Fruit fly (Drosophila melanogaster) whole organism, embryonic: ENCODE measurements around the gene CG6983.

Experiments used
- Bdp1 ChIP-seq: fragments of 200-800 bp; sonication (Bioruptor generic); optimal IDR thresholded peaks from 3 replicates; lab custom pipeline; 2016; ENCODE audit warnings: missing biosample characterization, missing genetic modification characterization
- Blimp-1 ChIP-seq: fragments of 200-800 bp; sonication (Bioruptor generic); optimal IDR thresholded peaks from 3 replicates; lab custom pipeline; 2018; ENCODE audit warnings: missing biosample characterization, missing genetic modification characterization, mild to moderate bottlenecking, moderate library complexity, missing genetic modification reagents
- CG10267 ChIP-seq: fragments of 200-800 bp; sonication (Bioruptor generic); optimal IDR thresholded peaks from 2 replicates; lab custom pipeline; 2018; ENCODE audit warnings: missing biosample characterization, mild to moderate bottlenecking, missing genetic modification characterization, moderate library complexity
- CG10274 ChIP-seq: fragments of 200-800 bp; sonication (Bioruptor generic); optimal IDR thresholded peaks from 3 replicates; lab custom pipeline; 2017; ENCODE audit warnings: missing biosample characterization, mild to moderate bottlenecking, missing genetic modification characterization
- CG10462 ChIP-seq: fragments of 200-800 bp; sonication (Bioruptor generic); optimal IDR thresholded peaks from 2 replicates; lab custom pipeline; 2016; ENCODE audit warnings: missing biosample characterization, missing genetic modification characterization
- CG10979 ChIP-seq: fragments of 200-800 bp; sonication (Bioruptor generic); optimal IDR thresholded peaks from 2 replicates; lab custom pipeline; 2018; ENCODE audit warnings: missing biosample characterization, mild to moderate bottlenecking, missing genetic modification characterization, moderate library complexity
- CG12219 ChIP-seq: fragments of 200-800 bp; sonication (Bioruptor generic); optimal IDR thresholded peaks from 3 replicates; lab custom pipeline; 2018; ENCODE audit warnings: missing biosample characterization, mild to moderate bottlenecking, missing genetic modification characterization
- CG13287 ChIP-seq: fragments of 200-800 bp; sonication (Bioruptor generic); IDR thresholded peaks from 2 replicates; pipeline ENCODE4 v1.3.6; 2022; ENCODE audit warnings: missing biosample characterization, missing genetic modification characterization; ENCODE audit not compliant: partially characterized antibody
- CG13296 ChIP-seq: fragments of 200-800 bp; sonication (Bioruptor generic); optimal IDR thresholded peaks from 3 replicates; lab custom pipeline; 2018; ENCODE audit warnings: missing biosample characterization, mild to moderate bottlenecking, missing genetic modification characterization
- CG1603 ChIP-seq: fragments of 200-800 bp; sonication (Bioruptor generic); optimal IDR thresholded peaks from 2 replicates; lab custom pipeline; 2019; ENCODE audit warnings: missing biosample characterization, mild to moderate bottlenecking, missing genetic modification characterization, moderate library complexity
- CG16779 ChIP-seq: fragments of 200-800 bp; sonication (Bioruptor generic); IDR thresholded peaks from 2 replicates; pipeline ENCODE4 v1.3.6; 2022; ENCODE audit warnings: missing biosample characterization, missing genetic modification characterization
- CG17361 ChIP-seq: fragments of 200-800 bp; sonication (Bioruptor generic); IDR thresholded peaks from 3 replicates; pipeline ENCODE4 v1.3.6; 2022; ENCODE audit warnings: missing biosample characterization, missing genetic modification characterization
- CG2712 ChIP-seq: fragments of 200-800 bp; optimal IDR thresholded peaks from 3 replicates; lab custom pipeline; 2019; ENCODE audit warnings: missing biosample characterization, mild to moderate bottlenecking, missing genetic modification characterization, moderate library complexity
- CG3163 ChIP-seq: fragments of 200-800 bp; sonication (Bioruptor generic); optimal IDR thresholded peaks from 3 replicates; lab custom pipeline; 2016; ENCODE audit warnings: missing biosample characterization, missing genetic modification characterization
- CG4424 ChIP-seq: fragments of 200-800 bp; sonication (Bioruptor generic); optimal IDR thresholded peaks from 3 replicates; lab custom pipeline; 2016; ENCODE audit warnings: missing biosample characterization, missing genetic modification characterization
- CG6683 ChIP-seq: fragments of 200-800 bp; sonication (Bioruptor generic); optimal IDR thresholded peaks from 2 replicates; lab custom pipeline; 2017; ENCODE audit warnings: missing biosample characterization, mild to moderate bottlenecking, missing genetic modification characterization, missing genetic modification reagents
- CG6854 ChIP-seq: fragments of 200-800 bp; sonication (Bioruptor generic); optimal IDR thresholded peaks from 3 replicates; lab custom pipeline; 2017; ENCODE audit warnings: missing biosample characterization, mild to moderate bottlenecking, missing genetic modification characterization
- CG8281 ChIP-seq: fragments of 200-800 bp; sonication (Bioruptor generic); optimal IDR thresholded peaks from 2 replicates; lab custom pipeline; 2018; ENCODE audit warnings: missing biosample characterization, mild to moderate bottlenecking, missing genetic modification characterization, moderate library complexity
- CG8388 ChIP-seq: fragments of 200-800 bp; sonication (Bioruptor generic); optimal IDR thresholded peaks from 2 replicates; lab custom pipeline; 2019; ENCODE audit warnings: missing biosample characterization, mild to moderate bottlenecking, missing genetic modification characterization, moderate library complexity
- CG9727 ChIP-seq: fragments of 200-800 bp; sonication (Bioruptor generic); optimal IDR thresholded peaks from 3 replicates; lab custom pipeline; 2017; ENCODE audit warnings: missing biosample characterization, mild to moderate bottlenecking, missing genetic modification characterization
- CHES-1-like ChIP-seq: fragments of 200-800 bp; sonication (Bioruptor generic); optimal IDR thresholded peaks from 2 replicates; lab custom pipeline; 2016; ENCODE audit warnings: missing biosample characterization, missing genetic modification characterization
- CTCF ChIP-seq: fragments of 200-800 bp; sonication (Bioruptor generic); optimal IDR thresholded peaks from 2 replicates; lab custom pipeline; 2017; ENCODE audit warnings: missing biosample characterization, mild to moderate bottlenecking, missing genetic modification characterization, moderate library complexity
- CkIIα-i1 ChIP-seq: fragments of 200-800 bp; sonication (Bioruptor generic); IDR thresholded peaks from 2 replicates; pipeline ENCODE4 v1.3.6; 2022; ENCODE audit warnings: missing biosample characterization, missing genetic modification characterization
- CrebB ChIP-seq: fragments of 200-800 bp; sonication (Bioruptor generic); optimal IDR thresholded peaks from 3 replicates; lab custom pipeline; 2018; ENCODE audit warnings: missing biosample characterization, mild to moderate bottlenecking, missing genetic modification characterization
- D19A ChIP-seq: fragments of 200-800 bp; optimal IDR thresholded peaks from 3 replicates; lab custom pipeline; 2019; ENCODE audit warnings: missing biosample characterization, mild to moderate bottlenecking, missing genetic modification characterization, moderate library complexity
- Doc2 ChIP-seq: fragments of 200-800 bp; sonication (Bioruptor generic); IDR thresholded peaks from 2 replicates; pipeline ENCODE4 v1.3.6; 2022; ENCODE audit warnings: missing biosample characterization, missing genetic modification characterization
- Dref ChIP-seq: fragments of 200-800 bp; sonication (Bioruptor generic); IDR thresholded peaks from 2 replicates; pipeline ENCODE4 v1.3.6; 2022; ENCODE audit warnings: missing biosample characterization, missing genetic modification characterization
- HHEX ChIP-seq: fragments of 200-800 bp; sonication (Bioruptor generic); optimal IDR thresholded peaks from 3 replicates; lab custom pipeline; 2017; ENCODE audit warnings: missing biosample characterization, mild to moderate bottlenecking, missing genetic modification characterization, missing genetic modification reagents
- HmgZ ChIP-seq: fragments of 200-800 bp; sonication (Bioruptor generic); optimal IDR thresholded peaks from 2 replicates; lab custom pipeline; 2018; ENCODE audit warnings: missing biosample characterization, mild to moderate bottlenecking, missing genetic modification characterization
- Lhr ChIP-seq: fragments of 200-800 bp; sonication (Bioruptor generic); optimal IDR thresholded peaks from 3 replicates; lab custom pipeline; 2017; ENCODE audit warnings: mild to moderate bottlenecking, missing biosample characterization, missing genetic modification reagents, missing genetic modification characterization
- Med ChIP-seq: fragments of 200-800 bp; sonication (Bioruptor generic); peaks from one replicate; lab custom pipeline; 2016; ENCODE audit warnings: missing biosample characterization, missing genetic modification characterization, mild to moderate bottlenecking, inconsistent platforms, moderate library complexity
- Meics ChIP-seq: fragments of 200-800 bp; sonication (Bioruptor generic); optimal IDR thresholded peaks from 2 replicates; lab custom pipeline; 2017; ENCODE audit warnings: missing biosample characterization, mild to moderate bottlenecking, missing genetic modification characterization
- NC2β ChIP-seq: fragments of 200-800 bp; sonication (Bioruptor generic); optimal IDR thresholded peaks from 2 replicates; lab custom pipeline; 2016; ENCODE audit warnings: missing biosample characterization, missing genetic modification characterization
- Vsx1 ChIP-seq: fragments of 200-800 bp; sonication (Bioruptor generic); optimal IDR thresholded peaks from 2 replicates; lab custom pipeline; 2017; ENCODE audit warnings: missing biosample characterization, mild to moderate bottlenecking, missing genetic modification characterization, missing genetic modification reagents
- chn ChIP-seq: fragments of 200-800 bp; sonication (Bioruptor generic); optimal IDR thresholded peaks from 2 replicates; lab custom pipeline; 2016; ENCODE audit warnings: missing biosample characterization, missing genetic modification characterization
- dm ChIP-seq: fragments of 200-800 bp; sonication (Bioruptor generic); optimal IDR thresholded peaks from 3 replicates; lab custom pipeline; 2016; ENCODE audit warnings: missing biosample characterization, missing genetic modification characterization
- ewg ChIP-seq: fragments of 200-800 bp; sonication (Bioruptor generic); optimal IDR thresholded peaks from 3 replicates; lab custom pipeline; 2017; ENCODE audit warnings: mild to moderate bottlenecking, missing biosample characterization, missing genetic modification reagents, missing genetic modification characterization
- fd3F ChIP-seq: fragments of 200-800 bp; sonication (Bioruptor generic); optimal IDR thresholded peaks from 2 replicates; lab custom pipeline; 2018; ENCODE audit warnings: missing biosample characterization, mild to moderate bottlenecking, missing genetic modification characterization, moderate library complexity
- fd96Cb ChIP-seq: fragments of 200-800 bp; sonication (Bioruptor generic); optimal IDR thresholded peaks from 2 replicates; lab custom pipeline; 2018; ENCODE audit warnings: missing biosample characterization, mild to moderate bottlenecking, missing genetic modification characterization, moderate library complexity
- hb ChIP-seq: fragments of 200-800 bp; sonication (Bioruptor generic); IDR thresholded peaks from 3 replicates; pipeline ENCODE4 v1.3.6; 2022; ENCODE audit warnings: missing biosample characterization, missing genetic modification characterization; ENCODE audit not compliant: partially characterized antibody
- lab ChIP-seq: fragments of 200-800 bp; sonication (Bioruptor generic); optimal IDR thresholded peaks from 3 replicates; lab custom pipeline; 2017; ENCODE audit warnings: missing biosample characterization, missing genetic modification characterization, mild to moderate bottlenecking, moderate library complexity, missing genetic modification reagents
- org-1 ChIP-seq: fragments of 200-800 bp; sonication (Bioruptor generic); optimal IDR thresholded peaks from 2 replicates; lab custom pipeline; 2017; ENCODE audit warnings: missing biosample characterization, missing genetic modification characterization
- pfk ChIP-seq: fragments of 200-800 bp; sonication (Bioruptor generic); optimal IDR thresholded peaks from 2 replicates; lab custom pipeline; 2018; ENCODE audit warnings: missing biosample characterization, mild to moderate bottlenecking, missing genetic modification characterization, moderate library complexity
- pnt ChIP-seq: fragments of 200-800 bp; sonication (Bioruptor generic); optimal IDR thresholded peaks from 3 replicates; lab custom pipeline; 2016; ENCODE audit warnings: missing biosample characterization, missing genetic modification characterization
- row ChIP-seq: fragments of 200-800 bp; sonication (Bioruptor generic); IDR thresholded peaks from 3 replicates; pipeline ENCODE4 v1.3.6; 2022; ENCODE audit warnings: missing biosample characterization, missing genetic modification characterization
- stwl ChIP-seq: fragments of 200-800 bp; sonication (Bioruptor generic); optimal IDR thresholded peaks from 3 replicates; lab custom pipeline; 2018; ENCODE audit warnings: missing biosample characterization, mild to moderate bottlenecking, missing genetic modification characterization, moderate library complexity
- tap ChIP-seq: fragments of 200-800 bp; optimal IDR thresholded peaks from 3 replicates; lab custom pipeline; 2019; ENCODE audit warnings: missing biosample characterization, mild to moderate bottlenecking, missing genetic modification characterization, moderate library complexity
- tio ChIP-seq: fragments of 200-800 bp; sonication (Bioruptor generic); optimal IDR thresholded peaks from 2 replicates; lab custom pipeline; 2017; ENCODE audit warnings: missing biosample characterization, missing genetic modification characterization, inconsistent platforms
- toy ChIP-seq: fragments of 200-800 bp; sonication (Bioruptor generic); IDR thresholded peaks from 2 replicates; pipeline ENCODE4 v1.3.6; 2022; ENCODE audit warnings: missing biosample characterization, missing genetic modification characterization
- trem ChIP-seq: fragments of 200-800 bp; optimal IDR thresholded peaks from 3 replicates; lab custom pipeline; 2019; ENCODE audit warnings: missing biosample characterization, mild to moderate bottlenecking, missing genetic modification characterization, moderate library complexity

CG6983 gene

DNA sequence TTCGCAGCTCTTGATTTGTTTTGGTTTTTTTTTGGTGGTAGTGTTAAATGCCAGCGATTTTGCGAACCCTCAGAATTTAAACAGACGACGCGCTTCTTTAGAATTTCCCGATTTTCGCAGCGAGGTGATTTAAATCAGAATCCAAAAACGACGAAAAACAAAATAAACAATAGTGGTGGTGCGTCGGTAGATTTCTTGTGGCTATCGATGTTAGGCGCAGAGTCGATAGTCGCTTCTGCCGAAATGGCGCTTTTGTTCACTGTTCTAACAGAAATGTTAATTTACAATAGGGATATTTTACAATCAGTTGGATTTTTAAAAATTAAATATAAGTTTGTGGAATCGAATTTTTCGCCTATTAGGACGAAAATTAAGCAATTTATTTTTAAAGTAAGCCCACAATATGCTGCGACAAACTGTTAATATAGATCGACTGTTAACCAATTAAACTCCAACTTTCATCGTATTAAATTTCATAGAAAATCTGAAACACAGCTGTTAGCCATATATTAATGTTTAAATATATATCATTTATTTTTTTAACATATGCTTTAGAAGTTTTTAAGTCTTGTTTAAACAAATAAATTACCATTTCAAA, at the start of gene CG6983 (continued):
- TF ChIP-seq CG12219 (GFP tag; lab: Kevin White, UChicago) (no peak), Blimp-1 (GFP tag; lab: Kevin White, UChicago) (no peak), Vsx1 (GFP tag; lab: Kevin White, UChicago) (no peak), fd3F (no peak), Dref (peak; percentile 85), Doc2 (GFP tag; lab: Robert Waterston, UW) (no peak), CTCF (GFP tag; lab: Kevin White, UChicago) (peak; percentile 96), pnt (no peak), CG16779 (GFP tag; lab: Robert Waterston, UW) (no peak), Lhr (GFP tag; lab: Kevin White, UChicago) (peak; percentile 20), stwl (tag; lab: Kevin White, UChicago) (peak; percentile 16), CG17361 (0 out of 3 replicates have a peak, but pooled peaks have one; percentile 22), Meics (no peak), lab (GFP tag; lab: Kevin White, UChicago) (no peak), pfk (GFP tag; lab: Kevin White, UChicago) (no peak), CG6854 (GFP tag; lab: Kevin White, UChicago) (no peak), dm (GFP tag; lab: Kevin White, UChicago) (no peak), HHEX (GFP tag; lab: Kevin White, UChicago) (no peak), trem (tag; lab: Kevin White, UChicago) (peak; percentile 18), ewg (GFP tag; lab: Kevin White, UChicago) (peak; percentile 8), row (GFP tag; lab: Robert Waterston, UW) (no peak), CrebB (no peak), CkIIα-i1 (no peak), CG1603 (tag; lab: Kevin White, UChicago) (peak; percentile 69), fd96Cb (no peak), CG10462 (GFP tag; lab: Kevin White, UChicago) (no peak), Bdp1 (GFP tag; lab: Kevin White, UChicago) (no peak), CG10979 (tag; lab: Kevin White, UChicago) (no peak), toy (GFP tag; lab: Robert Waterston, UW) (no peak), HmgZ (no peak), Med (GFP tag; lab: Kevin White, UChicago) (peak; percentile 74), CG10274 (GFP tag; lab: Kevin White, UChicago) (no peak), NC2β (GFP tag; lab: Kevin White, UChicago) (no peak), CHES-1-like (GFP tag; lab: Kevin White, UChicago) (no peak), org-1 (no peak), CG13296 (GFP tag; lab: Kevin White, UChicago) (peak; percentile 15), CG9727 (GFP tag; lab: Kevin White, UChicago) (no peak), CG8281 (no peak), CG2712 (tag; lab: Kevin White, UChicago) (no peak), CG3163 (GFP tag; lab: Kevin White, UChicago) (no peak), chn (GFP tag; lab: Kevin White, UChicago) (no peak), tap (tag; lab: Kevin White, UChicago) (no peak), tio (no peak), CG6683 (no peak), CG8388 (GFP tag; lab: Kevin White, UChicago) (no peak), D19A (tag; lab: Kevin White, UChicago) (no peak), CG13287 (GFP tag; lab: Robert Waterston, UW) (peak; percentile 85), hb (peak; percentile 57; the same call in 1 of the 3 replicates), CG10267 (peak; percentile 32), CG4424 (GFP tag; lab: Kevin White, UChicago) (no peak)
